Worm (Caenorhabditis elegans) whole organism, L1 larva: Measurements from ENCODE around the gene bcas-2.

Experiments
- ama-1 ChIP-seq: fragments of 150-350 bp; optimal IDR thresholded peaks from 2 replicates; lab custom pipeline; 2014
- efl-1 ChIP-seq, 4 experiments: fragments of 150-350 bp; optimal IDR thresholded peaks in 3 of 4; peaks in 1 of 4; 1 replicate in 1 of 4; 2 replicates in 3 of 4; lab custom pipeline; 2014; ENCODE audit warnings: missing biosample characterization in 2 of 4, missing genetic modification characterization in 2 of 4, missing genetic modification reagents in 2 of 4

- TF ChIP-seq ama-1 (lab: Kevin White, UChicago) = no peak
- TF ChIP-seq efl-1 (optimal IDR thresholded peaks at IDR 0.05; lab: Kevin White, UChicago) = no peak
- TF ChIP-seq efl-1 (GFP tag; optimal IDR thresholded peaks at IDR 0.05 in 1 of 2; lab: Kevin White, UChicago) = no peak
These were observed 36.6 kb downstream of the bcas-2 start, which contains the start of gene C23G10.1 for ce11 chrIII:6208984-6209383.
